Fruit fly (Drosophila melanogaster): ENCODE measurements around the gene Esp.
A peak's percentile ranks its signal among the peaks of the same experiment; 100 is the strongest.

The Esp gene

DNA sequence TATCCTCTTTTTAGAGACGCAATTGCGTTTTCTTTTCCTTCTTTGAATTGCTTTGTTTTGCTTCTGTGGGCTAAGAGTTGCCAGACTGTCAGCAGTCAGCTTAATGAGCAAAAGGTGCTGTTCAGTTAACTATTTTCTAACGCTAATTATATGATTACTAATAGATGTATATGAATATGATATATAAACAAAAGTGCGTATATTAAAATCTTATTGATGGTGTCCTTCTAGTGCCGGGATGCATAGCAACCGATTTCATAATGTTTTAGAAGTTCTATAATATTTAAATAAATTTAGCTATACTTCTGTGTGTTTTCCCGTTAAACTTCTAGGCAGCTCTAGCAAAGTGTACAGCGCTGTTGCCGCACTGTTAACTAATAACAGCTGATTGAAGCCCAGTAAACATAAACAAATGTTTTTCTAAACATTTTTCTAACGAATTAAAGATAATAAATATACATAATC lies 11.8 kb upstream of the Esp start, which contains the start of the genes Kaz and CG43273 (continued):
- TF ChIP-seq Antp (GFP tag; optimal IDR thresholded peaks at IDR 0.05) (no peak), CG15514 (GFP tag; optimal IDR thresholded peaks at IDR 0.05) (peak; percentile 37), lola (GFP tag; optimal IDR thresholded peaks at IDR 0.05) (peak in 1 of 3 experiments; percentile 65), CG12659 (GFP tag; optimal IDR thresholded peaks at IDR 0.05) (peak; percentile 68), CG17328 (GFP tag; IDR thresholded peaks at IDR 0.05) (peak; percentile 33; the same call in 1 of the 2 replicates), CG1602 (GFP tag; optimal IDR thresholded peaks at IDR 0.05) (peak; percentile 48), Six4 (GFP tag; optimal IDR thresholded peaks at IDR 0.05) (peak; percentile 40), CG13624 (GFP tag; optimal IDR thresholded peaks at IDR 0.05) (peak; percentile 13), peb (GFP tag; IDR thresholded peaks at IDR 0.05) (peak; percentile 37; the same call in 1 of the 2 replicates), trem (tag; optimal IDR thresholded peaks at IDR 0.05) (peak; percentile 86), Side (GFP tag; optimal IDR thresholded peaks at IDR 0.05) (no peak), CG8290 (GFP tag; optimal IDR thresholded peaks at IDR 0.05) (peak; percentile 12), CG8290 (tag; optimal IDR thresholded peaks at IDR 0.05) (no peak), CG13123 (GFP tag; optimal IDR thresholded peaks at IDR 0.05) (no peak), CG12391 (tag; optimal IDR thresholded peaks at IDR 0.05) (peak; percentile 81), chinmo (GFP tag; IDR thresholded peaks at IDR 0.05; ENCODE audit: partially characterized antibody) (no peak), Hmr (GFP tag; optimal IDR thresholded peaks at IDR 0.05) (peak; percentile 42), bcd (GFP tag; optimal IDR thresholded peaks at IDR 0.05) (peak; percentile 67), pzg (GFP tag; optimal IDR thresholded peaks at IDR 0.05) (peak; percentile 35), HmgZ (tag; optimal IDR thresholded peaks at IDR 0.05) (peak; percentile 74), slbo (GFP tag; IDR thresholded peaks at IDR 0.05) (peak; percentile 71), sd (tag; optimal IDR thresholded peaks at IDR 0.05) (no peak), CG6254 (GFP tag; optimal IDR thresholded peaks at IDR 0.05) (peak; percentile 7), HLHmδ (GFP tag; optimal IDR thresholded peaks at IDR 0.05) (no peak), Sox102F (GFP tag; optimal IDR thresholded peaks at IDR 0.05) (no peak), CG4328 (GFP tag; optimal IDR thresholded peaks at IDR 0.05) (peak; percentile 23), CG15696 (tag; optimal IDR thresholded peaks at IDR 0.05) (peak; percentile 67), CG1233 (GFP tag; optimal IDR thresholded peaks at IDR 0.05) (peak; percentile 22), CG30403 (GFP tag; optimal IDR thresholded peaks at IDR 0.05) (peak; percentile 77), CG11695 (GFP tag; IDR thresholded peaks at IDR 0.05) (no peak), CG9932 (GFP tag; IDR thresholded peaks at IDR 0.05) (peak; percentile 78), CG12155 (GFP tag; optimal IDR thresholded peaks at IDR 0.05) (peak; percentile 61), chn (GFP tag; optimal IDR thresholded peaks at IDR 0.05) (peak; percentile 17), CG13287 (GFP tag; IDR thresholded peaks at IDR 0.05; ENCODE audit: partially characterized antibody) (peak; percentile 22; the same call in 1 of the 2 replicates), ems (GFP tag; optimal IDR thresholded peaks at IDR 0.05) (peak; percentile 6), CG31388 (GFP tag; optimal IDR thresholded peaks at IDR 0.05) (no peak), tx (GFP tag; optimal IDR thresholded peaks at IDR 0.05) (no peak), Ptx1 (GFP tag; IDR thresholded peaks at IDR 0.05) (peak; percentile 75), dpn (GFP tag; optimal IDR thresholded peaks at IDR 0.05) (peak in 1 of 2 experiments; percentile 68), Xrp1 (GFP tag; IDR thresholded peaks at IDR 0.05) (peak; percentile 40; the same call in 1 of the 2 replicates), CG14014 (GFP tag; IDR thresholded peaks at IDR 0.05) (peak; percentile 60; the same call in 1 of the 2 replicates), ato (GFP tag; IDR thresholded peaks at IDR 0.05; ENCODE audit: partially characterized antibody) (no peak), CG18476 (GFP tag; optimal IDR thresholded peaks at IDR 0.05) (peak; percentile 31), CG8924 (tag; optimal IDR thresholded peaks at IDR 0.05) (peak; percentile 74), Abd-B (GFP tag; optimal IDR thresholded peaks at IDR 0.05) (peak; percentile 81), CG3838 (GFP tag; optimal IDR thresholded peaks at IDR 0.05) (peak; percentile 8), tin (GFP tag; optimal IDR thresholded peaks at IDR 0.05) (peak; percentile 52), Dek (tag; optimal IDR thresholded peaks at IDR 0.05) (no peak), BEAF-32 (GFP tag; optimal IDR thresholded peaks at IDR 0.05) (peak; percentile 27), scrt (GFP tag; optimal IDR thresholded peaks at IDR 0.05) (peak; percentile 42)
